Worm (Caenorhabditis elegans) whole organism, L1 larva: ENCODE data around the gene C04A11.5.

Source experiments
- egl-27 ChIP-seq, 2 experiments: fragments of 150-350 bp in 1 of 2; sonication (generic microtip); optimal IDR thresholded peaks; 3 replicates each; lab custom pipeline; 2017 to 2018; ENCODE audit warnings: missing biosample characterization in 2 of 2, missing genetic modification characterization in 2 of 2, missing genetic modification reagents in 2 of 2
- nhr-11 ChIP-seq: fragments of 150-350 bp; optimal IDR thresholded peaks from 2 replicates; lab custom pipeline; 2014; ENCODE audit warnings: missing biosample characterization, missing genetic modification characterization
- xbp-1 ChIP-seq: sonication (generic microtip); optimal IDR thresholded peaks from 2 replicates; lab custom pipeline; 2016; ENCODE audit warnings: missing genetic modification characterization, missing compliant biosample characterization

DNA sequence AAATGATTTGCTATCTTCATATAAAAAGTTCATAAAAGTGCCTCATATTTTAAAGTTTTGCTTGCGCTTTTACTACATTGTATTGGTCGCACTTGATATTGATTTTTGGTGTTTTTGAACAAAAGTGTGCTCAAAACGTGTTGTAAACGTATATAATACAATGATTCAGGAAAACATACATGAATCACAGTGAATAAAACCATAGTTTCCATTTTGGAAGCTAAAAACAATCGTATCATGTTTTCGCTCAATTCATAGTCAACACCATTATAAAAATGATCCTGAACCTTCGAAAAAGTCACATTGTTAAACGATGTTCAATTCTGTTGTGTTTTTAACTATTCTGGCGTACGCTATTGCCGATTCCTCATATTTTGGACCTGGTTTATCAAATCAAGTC, 17.1 kb upstream of the C04A11.5 start, which contains the start of gene C40C9.3:
- TF ChIP-seq nhr-11 (tag; lab: Kevin White, UChicago) (no peak), egl-27 (tag; optimal IDR thresholded peaks at IDR 0.05; lab: Kevin White, UChicago) (no peak), xbp-1 (no peak)
